Worm (Caenorhabditis elegans) whole organism, late embryonic: ENCODE results near the gene syp-2.

Experiments used
- ceh-6 ChIP-seq: fragments of 200-800 bp; sonication (Bioruptor generic); optimal IDR thresholded peaks from 2 replicates; lab custom pipeline; 2018; ENCODE audit warnings: mild to moderate bottlenecking, missing genetic modification characterization, missing compliant biosample characterization
- elt-2 ChIP-seq: sonication (generic microtip); optimal IDR thresholded peaks from 2 replicates; lab custom pipeline; 2016; ENCODE audit warnings: missing genetic modification reagents, missing genetic modification characterization, missing compliant biosample characterization
- pag-3 ChIP-seq: sonication (generic microtip); optimal IDR thresholded peaks from 2 replicates; lab custom pipeline; 2016; ENCODE audit warnings: missing compliant biosample characterization, missing genetic modification characterization, borderline replicate concordance
- ttx-3 ChIP-seq: sonication (generic microtip); optimal IDR thresholded peaks from 2 replicates; lab custom pipeline; 2016; ENCODE audit warnings: missing genetic modification reagents, missing genetic modification characterization, missing compliant biosample characterization

DNA sequence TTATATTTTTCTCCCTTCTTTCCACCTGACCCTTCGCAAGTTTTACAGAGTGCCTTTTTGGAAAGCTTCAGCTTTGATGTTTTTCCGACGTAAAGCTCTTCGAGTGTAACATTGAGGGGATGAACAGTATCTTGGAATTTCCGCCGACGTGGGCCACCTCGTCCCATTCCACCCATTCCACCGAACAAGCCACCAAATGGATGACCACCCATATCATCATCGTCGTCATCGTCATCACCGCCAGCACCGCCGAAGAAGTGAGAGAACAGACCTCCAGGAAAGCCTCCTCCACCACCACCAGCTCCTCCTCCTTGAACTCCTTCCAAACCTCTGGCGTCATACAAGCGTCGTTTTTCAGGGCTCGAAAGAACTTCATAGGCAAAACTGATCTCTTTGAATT, 32.0 kb upstream of the syp-2 start:
- no peak for TF ChIP-seq ceh-6 (GFP tag; lab: Kevin White, UChicago)
- TF ChIP-seq pag-3 (tag; lab: Kevin White, UChicago), result no peak
- no peak for TF ChIP-seq elt-2 (tag; lab: Kevin White, UChicago)
- TF ChIP-seq ttx-3 (tag; lab: Kevin White, UChicago), result no peak
